Worm (Caenorhabditis elegans): Measurements from ENCODE around the gene atg-9.

DNA sequence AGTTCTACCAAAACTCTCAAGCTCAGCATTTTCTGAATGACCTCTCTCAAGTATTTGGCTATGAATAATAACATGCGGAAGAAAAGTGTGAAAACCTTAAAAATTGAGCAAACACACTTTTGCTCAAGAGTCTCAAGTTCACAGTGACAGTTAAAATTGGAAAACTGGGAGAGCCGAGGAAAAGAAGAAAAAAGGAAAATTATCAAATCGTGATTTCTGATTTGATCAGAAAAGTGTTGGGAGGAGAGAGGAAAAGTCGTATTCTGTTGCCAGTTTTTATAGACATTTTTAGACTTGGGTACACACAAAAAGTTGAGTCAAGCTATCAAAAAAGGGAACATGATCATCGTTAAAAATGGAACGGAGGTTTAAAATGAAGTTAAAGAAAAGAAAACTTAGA lies 17.9 kb upstream of the atg-9 start:
- TF ChIP-seq ztf-11 (tag; optimal IDR thresholded peaks at IDR 0.05) (no peak), elt-2 (tag; optimal IDR thresholded peaks at IDR 0.05) (peak; percentile 28), ceh-16 (tag; optimal IDR thresholded peaks at IDR 0.05) (no peak), fos-1 (tag; optimal IDR thresholded peaks at IDR 0.05) (no peak), tbx-2 (tag; optimal IDR thresholded peaks at IDR 0.05) (no peak), nhr-76 (tag; optimal IDR thresholded peaks at IDR 0.05) (no peak), unc-62 (GFP tag; optimal IDR thresholded peaks at IDR 0.05) (no peak), ama-1 (optimal IDR thresholded peaks at IDR 0.05) (no peak), fkh-10 (GFP tag; optimal IDR thresholded peaks at IDR 0.05) (no peak), jun-1 (tag; optimal IDR thresholded peaks at IDR 0.05) (no peak), unc-39 (tag; optimal IDR thresholded peaks at IDR 0.05) (no peak), R02D3.7 (tag; optimal IDR thresholded peaks at IDR 0.05) (no peak), daf-12 (tag; optimal IDR thresholded peaks at IDR 0.05) (no peak), egl-27 (tag; optimal IDR thresholded peaks at IDR 0.05) (no peak)
